Worm (Caenorhabditis elegans): Measurements from ENCODE around the gene F25B5.5.

The F25B5.5 gene

DNA sequence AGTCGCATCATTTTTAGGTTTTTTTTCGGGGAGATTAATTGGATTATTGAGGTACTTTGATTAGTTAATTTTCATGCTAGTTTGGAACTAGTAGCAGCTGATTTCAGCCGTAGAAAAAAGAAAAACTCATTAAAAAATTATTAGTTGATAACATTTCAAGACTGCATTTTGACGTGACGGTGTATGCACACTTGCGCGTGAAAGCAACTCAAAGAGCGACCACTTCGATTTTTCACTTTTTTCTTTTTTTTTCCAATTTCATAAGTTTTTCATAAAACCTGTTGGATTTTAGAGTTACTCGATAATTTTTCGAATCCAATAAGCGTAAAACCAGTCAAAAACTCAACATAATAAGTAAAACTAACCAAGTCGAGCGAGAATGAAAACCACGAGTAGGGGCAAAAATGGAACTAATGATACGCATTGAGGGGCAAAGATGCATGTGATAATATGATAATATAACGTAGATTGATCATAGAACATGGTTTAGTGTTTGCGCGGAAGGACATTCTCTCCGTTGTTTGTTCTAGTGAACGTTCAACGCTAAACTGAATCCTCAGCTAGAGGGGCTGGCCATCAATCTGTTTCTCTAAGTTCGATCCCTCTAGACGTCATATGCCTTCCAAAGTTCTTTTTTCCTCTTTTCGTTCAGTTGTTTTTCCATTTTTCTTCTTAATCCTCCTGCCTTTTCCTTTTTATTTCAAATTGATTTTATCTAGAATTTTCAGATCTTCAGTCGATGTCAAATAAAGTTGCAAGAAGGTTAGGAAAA is 2.4 kb upstream of the F25B5.5 start, which contains the start of the genes F25B5.6 and F25B5.3:
Gene F25B5.6, minus strand, starts transcription at position 572 of the 772 bp plus-strand sequence.
Gene F25B5.3, plus strand, starts transcription at position 722 of the 772 bp plus-strand sequence.
- TF ChIP-seq dmd-4 (tag; optimal IDR thresholded peaks at IDR 0.05) (no peak), gmeb-1 (tag; optimal IDR thresholded peaks at IDR 0.05) (peak; percentile 34), ztf-11 (tag; optimal IDR thresholded peaks at IDR 0.05) (no peak), ama-1 (optimal IDR thresholded peaks at IDR 0.05) (peak; percentile 33), aly-2 (tag; optimal IDR thresholded peaks at IDR 0.05) (no peak), nhr-11 (tag; optimal IDR thresholded peaks at IDR 0.05) (no peak), alr-1 (tag; optimal IDR thresholded peaks at IDR 0.05) (no peak), mdl-1 (tag; optimal IDR thresholded peaks at IDR 0.05) (no peak), ceh-16 (tag; optimal IDR thresholded peaks at IDR 0.05) (no peak), mbf-1 (tag; optimal IDR thresholded peaks at IDR 0.05) (no peak), zag-1 (tag; optimal IDR thresholded peaks at IDR 0.05) (no peak), Y55F3AM.14 (GFP tag; optimal IDR thresholded peaks at IDR 0.05) (no peak), fos-1 (tag; optimal IDR thresholded peaks at IDR 0.05) (peak; percentile 27), mab-5 (tag; optimal IDR thresholded peaks at IDR 0.05) (no peak), ceh-82 (tag; optimal IDR thresholded peaks at IDR 0.05) (no peak), ztf-4 (tag; optimal IDR thresholded peaks at IDR 0.05) (no peak), blmp-1 (tag; optimal IDR thresholded peaks at IDR 0.05; ENCODE audit: insufficient read depth) (no peak), lsy-2 (tag; optimal IDR thresholded peaks at IDR 0.05) (peak in 1 of 2 experiments; percentile 16), nhr-237 (tag; optimal IDR thresholded peaks at IDR 0.05) (no peak), nhr-25 (tag; optimal IDR thresholded peaks at IDR 0.05) (no peak), unc-39 (tag; optimal IDR thresholded peaks at IDR 0.05) (no peak), elt-1 (tag; optimal IDR thresholded peaks at IDR 0.05) (no peak), snpc-4 (tag; optimal IDR thresholded peaks at IDR 0.05) (no peak), peb-1 (tag; optimal IDR thresholded peaks at IDR 0.05) (no peak), unc-55 (GFP tag; optimal IDR thresholded peaks at IDR 0.05) (peak; percentile 63), lin-11 (tag; optimal IDR thresholded peaks at IDR 0.05) (no peak), skn-1 (tag; optimal IDR thresholded peaks at IDR 0.05) (no peak), C34F6.9 (tag; optimal IDR thresholded peaks at IDR 0.05) (peak; percentile 20), nhr-6 (tag; optimal IDR thresholded peaks at IDR 0.05) (no peak), sma-9 (GFP tag; optimal IDR thresholded peaks at IDR 0.05) (peak; percentile 8), sma-9 (tag; optimal IDR thresholded peaks at IDR 0.05) (no peak), lin-39 (tag; optimal IDR thresholded peaks at IDR 0.05) (no peak), egl-27 (tag; optimal IDR thresholded peaks at IDR 0.05) (no peak), sma-3 (GFP tag; optimal IDR thresholded peaks at IDR 0.05) (no peak), ZK546.5 (tag; optimal IDR thresholded peaks at IDR 0.05) (no peak), nhr-10 (tag; optimal IDR thresholded peaks at IDR 0.05) (no peak), R02D3.7 (tag; optimal IDR thresholded peaks at IDR 0.05) (no peak), nhr-129 (tag; optimal IDR thresholded peaks at IDR 0.05) (peak; percentile 28), elt-3 (tag; optimal IDR thresholded peaks at IDR 0.05) (no peak), nhr-21 (tag; optimal IDR thresholded peaks at IDR 0.05) (peak; percentile 56), nhr-12 (tag; optimal IDR thresholded peaks at IDR 0.05) (no peak), lin-13 (GFP tag; optimal IDR thresholded peaks at IDR 0.05) (peak; percentile 20), ztf-1 (GFP tag; conservative IDR thresholded peaks at IDR 0.05) (no peak), nhr-77 (tag; optimal IDR thresholded peaks at IDR 0.05) (no peak), F13H6.1 (tag; optimal IDR thresholded peaks at IDR 0.05) (no peak), crh-2 (tag; optimal IDR thresholded peaks at IDR 0.05) (peak; percentile 37), nhr-23 (tag; optimal IDR thresholded peaks at IDR 0.05) (no peak), unc-62 (GFP tag; optimal IDR thresholded peaks at IDR 0.05) (no peak), sem-4 (tag; optimal IDR thresholded peaks at IDR 0.05) (no peak)
